Fruit fly (Drosophila melanogaster) ovary, adult (tissue): ENCODE results near the gene CG6652.

Experiments used
- CG17801 ChIP-seq: fragments of 200-800 bp; optimal IDR thresholded peaks from 2 replicates; lab custom pipeline; 2019; ENCODE audit warnings: missing biosample characterization, mild to moderate bottlenecking, missing genetic modification characterization, moderate library complexity; ENCODE audit not compliant: partially characterized antibody

Gene CG6652

dm6 chr3L:16985578-16985977 lies 37.1 kb downstream of the CG6652 start:
- TF ChIP-seq CG17801: no peak

DNA sequence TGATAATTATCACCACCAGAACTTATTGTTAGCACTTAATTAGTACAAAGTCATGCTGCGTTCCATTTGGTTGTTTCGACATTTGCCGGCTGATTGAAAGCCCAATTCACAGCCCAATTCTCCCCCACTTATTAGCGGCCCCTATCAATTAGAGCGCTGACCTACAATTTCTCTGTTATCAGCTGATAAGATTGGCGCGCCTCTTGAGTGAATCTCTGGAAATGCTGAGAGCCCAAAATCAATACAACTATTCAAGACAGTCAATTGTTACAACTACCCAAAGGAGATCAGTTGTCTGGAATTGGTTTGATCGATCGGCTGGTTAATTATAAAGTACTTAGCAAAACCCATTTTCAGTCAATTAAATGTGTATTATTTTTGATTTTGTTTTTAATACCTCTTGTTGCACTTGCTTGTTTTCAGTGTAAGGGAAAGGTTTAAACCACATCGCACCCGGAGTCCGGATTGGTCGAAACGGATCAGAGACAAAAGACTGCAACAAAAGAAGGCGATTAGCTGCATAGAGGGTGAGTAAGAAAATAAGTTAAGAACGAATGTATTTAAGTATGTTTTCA lies 37.8 kb downstream of the CG6652 start:
- no peak for TF ChIP-seq CG17801

DNA sequence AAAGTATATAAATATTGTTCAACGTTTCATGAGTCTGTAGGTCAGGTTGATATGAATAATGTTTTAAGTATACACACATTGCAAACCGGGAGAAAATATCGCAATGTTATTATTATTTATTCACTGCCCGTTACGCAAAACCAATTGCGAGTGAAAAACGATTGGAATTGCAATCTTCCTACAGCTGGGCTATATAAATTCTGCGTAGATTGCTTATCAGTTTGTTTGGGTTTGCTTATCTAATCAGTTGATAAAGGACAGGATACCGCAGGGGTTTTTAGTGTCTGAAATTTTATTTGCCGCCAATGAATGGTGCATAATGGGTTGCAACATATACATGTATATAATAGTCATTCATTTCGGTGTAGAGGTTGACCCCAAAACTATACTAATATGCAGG lies 38.6 kb downstream of the CG6652 start:
- TF ChIP-seq CG17801: no peak

dm6 chr3L:16981114-16981648 lies 41.5 kb downstream of the CG6652 start:
- TF ChIP-seq CG17801: no peak

- no peak for TF ChIP-seq CG17801
Measured at dm6 chr3L:16978406-16978805, 44.2 kb downstream of the CG6652 start.

DNA sequence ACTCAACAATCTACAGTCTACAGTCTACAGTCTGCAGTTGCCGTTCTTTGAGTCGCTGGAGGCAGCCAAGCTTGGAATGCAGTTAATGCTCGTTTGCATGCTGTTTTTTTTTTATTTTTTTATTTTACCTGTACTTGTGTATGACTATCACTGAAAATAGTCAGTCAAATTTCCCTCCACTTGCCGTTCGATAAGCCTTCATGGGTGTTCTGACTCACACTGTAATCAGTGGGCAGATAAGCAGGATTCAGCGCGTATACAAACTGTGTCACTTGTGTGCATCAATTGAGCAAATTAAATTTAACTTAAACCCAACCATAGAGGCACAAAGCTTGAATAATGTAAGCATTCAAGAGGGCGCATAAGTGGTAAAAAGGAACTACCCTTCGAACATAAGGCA lies 45.3 kb downstream of the CG6652 start:
- TF ChIP-seq CG17801: no peak

DNA sequence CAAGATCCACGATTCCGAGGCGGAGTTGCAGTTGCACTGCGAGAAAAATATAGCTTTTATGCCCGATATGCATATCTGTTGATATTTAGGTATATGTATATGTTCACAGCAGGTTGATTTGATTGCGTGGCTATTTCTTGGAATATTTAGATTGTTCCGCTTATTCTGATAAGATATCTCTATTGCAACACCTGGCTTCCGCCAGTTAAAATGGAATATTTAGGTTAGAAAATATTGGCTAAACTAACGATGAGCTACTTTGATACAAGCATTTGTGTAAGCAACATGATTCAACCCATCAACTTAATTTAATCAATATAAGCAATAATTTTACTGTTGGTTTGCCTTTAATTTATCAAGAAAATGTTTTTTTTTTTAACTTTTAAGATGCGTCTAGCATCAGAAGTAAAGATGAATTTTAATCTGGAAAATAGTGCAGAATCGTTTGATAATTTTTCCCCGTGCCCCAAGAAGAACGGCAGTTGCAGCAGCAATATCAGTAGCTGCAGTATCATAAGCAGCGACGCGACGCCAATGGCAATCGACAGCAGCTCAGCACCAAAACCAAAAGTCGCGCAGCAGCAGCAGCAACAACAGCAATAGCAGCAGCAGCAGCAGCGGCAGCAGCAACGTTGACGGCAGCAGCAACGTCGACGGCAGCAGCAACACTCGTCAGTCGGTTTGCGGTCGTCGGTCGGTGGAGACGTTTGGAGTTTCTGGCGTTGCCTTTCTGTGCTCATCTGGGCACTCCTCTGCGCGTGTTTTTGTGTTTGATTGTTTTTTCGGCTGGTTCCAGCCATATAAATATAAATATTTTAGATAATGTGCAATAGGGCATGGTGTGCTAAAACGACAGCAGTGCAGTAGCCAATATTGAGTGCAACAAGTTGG lies 46.8 kb downstream of the CG6652 start:
- TF ChIP-seq CG17801: no peak

DNA sequence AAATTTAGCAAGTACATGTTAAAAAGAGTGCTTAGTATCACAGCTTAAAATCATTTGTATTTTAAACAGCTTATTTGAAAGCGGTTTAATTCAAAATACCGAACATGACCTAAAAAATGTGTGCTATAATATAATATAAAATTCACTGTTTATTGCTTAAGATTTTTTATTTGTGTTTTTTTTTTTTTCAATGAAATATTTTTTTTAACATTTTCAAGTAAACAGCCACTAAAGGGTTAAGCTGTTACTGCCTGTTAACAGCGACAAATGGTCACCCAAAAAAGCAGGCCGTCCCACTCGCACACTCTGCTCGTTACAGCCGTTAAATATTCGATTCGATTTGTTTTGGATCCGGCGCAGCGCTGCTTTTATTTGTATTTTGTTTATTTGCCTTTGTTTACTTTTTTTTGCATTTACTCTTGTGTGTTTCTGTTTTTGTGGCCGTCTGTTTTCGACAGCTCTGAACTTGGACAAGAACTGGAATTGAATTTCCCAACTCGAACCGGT lies 48.0 kb downstream of the CG6652 start:
- no peak for TF ChIP-seq CG17801

dm6 chr3L:16971611-16972359 lies 50.9 kb downstream of the CG6652 start:
- no peak for TF ChIP-seq CG17801
